Worm (Caenorhabditis elegans): Measurements from ENCODE around the gene ceh-19.

The ceh-19 gene

ce11 chrIV:7988385-7988784, 32.6 kb upstream of the ceh-19 start, which contains the start of gene col-115:
Gene col-115 (plus strand): TSS chrIV:7988685.
- TF ChIP-seq F39B2.1 (GFP tag; IDR thresholded peaks at IDR 0.05) (no peak), atf-7 (tag; optimal IDR thresholded peaks at IDR 0.05) (no peak), F52B5.7 (tag; optimal IDR thresholded peaks at IDR 0.05) (no peak), ccch-3 (GFP tag; optimal IDR thresholded peaks at IDR 0.05) (no peak), ets-4 (GFP tag; optimal IDR thresholded peaks at IDR 0.05) (no peak), C17E4.6 (GFP tag; IDR thresholded peaks at IDR 0.05) (no peak), B0261.1 (tag; optimal IDR thresholded peaks at IDR 0.05) (no peak), lin-54 (GFP tag; optimal IDR thresholded peaks at IDR 0.05) (no peak), repo-1 (tag; optimal IDR thresholded peaks at IDR 0.05) (no peak), madf-6 (GFP tag; IDR thresholded peaks at IDR 0.05) (no peak), die-1 (tag; optimal IDR thresholded peaks at IDR 0.05) (no peak), Y53F4B.3 (GFP tag; IDR thresholded peaks at IDR 0.05) (no peak), bed-2 (GFP tag; IDR thresholded peaks at IDR 0.05) (no peak)

ce11 chrIV:7987083-7987482, 31.3 kb upstream of the ceh-19 start, which contains the start of gene mec-17:
Gene mec-17 (minus strand): TSS chrIV:7987183.
- TF ChIP-seq ets-4 (GFP tag; optimal IDR thresholded peaks at IDR 0.05) (no peak), hrde-1 (tag; optimal IDR thresholded peaks at IDR 0.05; ENCODE audit: borderline replicate concordance) (no peak), nfyb-1 (GFP tag; IDR thresholded peaks at IDR 0.05) (no peak), cebp-1 (GFP tag; IDR thresholded peaks at IDR 0.05) (no peak), cebp-1 (tag; optimal IDR thresholded peaks at IDR 0.05) (no peak), T07F8.4 (tag; optimal IDR thresholded peaks at IDR 0.05) (no peak), tbx-9 (tag; optimal IDR thresholded peaks at IDR 0.05; ENCODE audit: borderline replicate concordance) (no peak)

- TF ChIP-seq cebp-2 (GFP tag; IDR thresholded peaks at IDR 0.05) = no peak
- no peak for TF ChIP-seq Y79H2A.3 (GFP tag; conservative IDR thresholded peaks at IDR 0.05)
- no peak for TF ChIP-seq madf-6 (GFP tag; IDR thresholded peaks at IDR 0.05)
- TF ChIP-seq nhr-90 (tag; optimal IDR thresholded peaks at IDR 0.05) = no peak
- no peak for TF ChIP-seq hmg-20 (GFP tag; IDR thresholded peaks at IDR 0.05)
- no peak for TF ChIP-seq F22D6.2 (tag; optimal IDR thresholded peaks at IDR 0.05)
- no peak for TF ChIP-seq egrh-3 (GFP tag; IDR thresholded peaks at IDR 0.05)
- TF ChIP-seq zim-3 (tag; optimal IDR thresholded peaks at IDR 0.05) = no peak
- TF ChIP-seq hsf-1 (GFP tag; IDR thresholded peaks at IDR 0.05) = no peak
- no peak for TF ChIP-seq chd-7 (tag; optimal IDR thresholded peaks at IDR 0.05)
- TF ChIP-seq snpc-4 (GFP tag; optimal IDR thresholded peaks at IDR 0.05) = no peak
- no peak for TF ChIP-seq snpc-4 (tag; optimal IDR thresholded peaks at IDR 0.05)
- no peak for TF ChIP-seq nfya-1 (tag; optimal IDR thresholded peaks at IDR 0.05; ENCODE audit: borderline replicate concordance, insufficient read depth)
- no peak for TF ChIP-seq aptf-2 (GFP tag; conservative IDR thresholded peaks at IDR 0.05)
- no peak for TF ChIP-seq F33H1.4 (GFP tag; IDR thresholded peaks at IDR 0.05)
- no peak for TF ChIP-seq fkh-3 (tag; optimal IDR thresholded peaks at IDR 0.05)
- no peak for TF ChIP-seq mxl-1 (tag; optimal IDR thresholded peaks at IDR 0.05)
- TF ChIP-seq sptf-2 (GFP tag; optimal IDR thresholded peaks at IDR 0.05) = no peak
These were observed 30.0 kb upstream of the ceh-19 start for ce11 chrIV:7985737-7986136.

Measured in whole organism, young adult.